Worm (Caenorhabditis elegans): ENCODE measurements around the gene K05F6.12.

ce11 chrII:1589845-1590244, 44.1 kb downstream of the K05F6.12 start, which contains the start of gene T07H3.7:
- TF ChIP-seq him-1 (tag; optimal IDR thresholded peaks at IDR 0.05), result no peak
- no peak for TF ChIP-seq dao-5 (tag; optimal IDR thresholded peaks at IDR 0.05)
- no peak for TF ChIP-seq W03F9.2 (tag; optimal IDR thresholded peaks at IDR 0.05)

All from whole organism, L4/young adult.